Fruit fly (Drosophila melanogaster) Kc167 (cell line): ENCODE data around the gene Hesr.

Experiments
- Myc ChIP-seq: fragments of >200 bp; optimal IDR thresholded peaks from 2 replicates; lab custom pipeline; 2017; ENCODE audit warnings: missing external identifiers
- Sin3A ChIP-seq: fragments of >200 bp; optimal IDR thresholded peaks from 2 replicates; lab custom pipeline; 2018; ENCODE audit warnings: missing external identifiers
- h ChIP-seq: fragments of >200 bp; optimal IDR thresholded peaks from 3 replicates; lab custom pipeline; 2018; ENCODE audit warnings: missing external identifiers
- insv ChIP-seq: fragments of >200 bp; optimal IDR thresholded peaks from 3 replicates; lab custom pipeline; 2018; ENCODE audit warnings: missing external identifiers
- psq ChIP-seq: fragments of >200 bp; optimal IDR thresholded peaks from 2 replicates; lab custom pipeline; 2017; ENCODE audit warnings: missing external identifiers
- ttk ChIP-seq: sonication (Bioruptor generic); optimal IDR thresholded peaks from 2 replicates; lab custom pipeline; 2017; ENCODE audit warnings: missing external identifiers

Hesr gene

DNA sequence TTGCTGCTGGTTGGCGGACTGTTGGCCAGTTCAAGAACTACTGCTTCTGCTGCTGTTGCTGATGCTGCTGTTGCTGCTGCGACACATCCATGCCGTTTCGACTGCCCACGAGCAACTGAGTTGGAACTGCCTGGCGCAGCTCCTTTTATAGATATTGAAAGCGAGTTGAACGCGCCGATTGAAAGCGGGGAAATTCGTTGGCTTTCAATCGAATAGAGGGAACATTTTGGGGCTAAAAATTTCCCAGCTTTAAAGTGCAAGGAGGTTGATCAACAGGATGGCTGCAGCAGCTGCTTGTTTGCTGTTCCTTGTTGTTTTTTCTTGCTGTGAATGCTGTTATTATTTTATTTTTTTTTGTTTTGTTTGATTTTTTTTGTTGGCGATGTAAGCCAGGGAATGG lies 21.0 kb upstream of the Hesr start, which contains the start of gene CG33639:
TSS of gene CG33639 (minus strand) at position 101 of the 400 bp plus-strand sequence.
- TF ChIP-seq Sin3A (lab: Kevin White, UChicago), result no peak
- no peak for TF ChIP-seq ttk (lab: Kevin White, UChicago)
- TF ChIP-seq h (lab: Kevin White, UChicago), result no peak
- TF ChIP-seq Myc (lab: Kevin White, UChicago), result no peak
- TF ChIP-seq psq (lab: Kevin White, UChicago), result no peak
- TF ChIP-seq insv, result no peak

DNA sequence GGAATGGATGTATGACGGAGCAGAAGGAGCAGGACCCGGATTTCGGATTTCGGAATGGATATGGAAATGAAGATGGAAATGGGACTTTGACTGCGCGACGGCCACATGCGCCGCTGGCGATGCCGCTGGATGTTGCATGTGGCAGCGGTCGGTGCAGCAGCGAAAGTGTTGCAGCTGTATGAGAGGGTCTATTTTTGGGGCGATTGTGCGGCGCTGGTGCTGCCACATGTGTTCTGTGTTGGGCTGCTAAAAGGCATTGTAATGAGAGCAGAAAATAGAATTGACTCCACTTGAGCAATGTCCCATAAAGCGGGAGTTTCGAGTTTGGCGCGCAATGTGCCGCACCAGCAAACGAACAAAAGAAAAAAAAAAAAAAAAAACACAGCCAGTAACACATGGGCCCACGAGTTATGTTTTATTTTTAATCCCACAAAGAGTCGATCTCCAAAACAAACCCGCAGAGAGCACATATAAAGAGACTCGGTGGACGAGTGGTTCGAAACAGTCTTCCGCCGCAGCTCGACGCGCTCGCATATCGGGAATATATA lies 4.1 kb upstream of the Hesr start, which contains the start of gene Him:
TSS of gene Him (plus strand) at position 498 of the 548 bp plus-strand sequence.
- TF ChIP-seq insv, result no peak
- no peak for TF ChIP-seq ttk (lab: Kevin White, UChicago)
- TF ChIP-seq h (lab: Kevin White, UChicago), result no peak
- no peak for TF ChIP-seq Myc (lab: Kevin White, UChicago)
- TF ChIP-seq Sin3A (lab: Kevin White, UChicago), result no peak
- TF ChIP-seq psq (lab: Kevin White, UChicago), result no peak

DNA sequence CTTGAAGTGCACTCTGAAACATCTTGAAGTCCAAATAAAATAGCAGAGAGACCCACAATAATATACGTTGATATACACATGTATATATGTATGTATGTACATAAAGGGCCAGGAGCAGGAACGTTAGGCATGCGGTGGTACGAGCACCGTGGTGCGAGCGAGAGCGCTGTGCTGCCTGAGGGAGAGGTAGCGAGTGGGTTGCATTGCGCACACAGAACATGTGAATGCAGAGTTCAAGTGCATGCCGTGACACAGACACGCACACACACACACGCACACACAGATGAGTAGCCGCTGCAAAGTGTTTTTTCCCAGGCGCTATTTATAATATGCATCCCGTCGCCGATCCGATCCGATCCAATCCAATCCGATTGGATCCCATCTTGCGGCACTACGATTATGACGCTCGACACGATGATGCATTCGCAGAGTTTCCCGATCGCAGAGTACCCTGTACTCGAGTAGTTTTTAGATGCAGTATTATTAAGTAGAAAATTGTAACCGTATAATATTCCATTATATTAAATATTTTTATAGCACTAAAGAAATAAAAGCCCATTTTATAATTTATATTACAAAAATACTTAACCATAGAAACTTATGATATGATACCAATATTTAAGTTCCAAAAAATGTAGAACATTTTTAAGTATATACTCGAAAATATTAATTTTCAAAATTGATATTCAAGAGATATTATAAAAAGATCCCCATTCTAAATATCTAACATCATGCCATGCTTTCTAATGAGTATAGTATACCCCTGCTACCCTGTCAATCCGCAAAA lies 3.3 kb upstream of the Hesr start:
- TF ChIP-seq ttk (lab: Kevin White, UChicago), result no peak
- TF ChIP-seq Myc (lab: Kevin White, UChicago), result no peak
- TF ChIP-seq h (lab: Kevin White, UChicago), result no peak
- no peak for TF ChIP-seq psq (lab: Kevin White, UChicago)

DNA sequence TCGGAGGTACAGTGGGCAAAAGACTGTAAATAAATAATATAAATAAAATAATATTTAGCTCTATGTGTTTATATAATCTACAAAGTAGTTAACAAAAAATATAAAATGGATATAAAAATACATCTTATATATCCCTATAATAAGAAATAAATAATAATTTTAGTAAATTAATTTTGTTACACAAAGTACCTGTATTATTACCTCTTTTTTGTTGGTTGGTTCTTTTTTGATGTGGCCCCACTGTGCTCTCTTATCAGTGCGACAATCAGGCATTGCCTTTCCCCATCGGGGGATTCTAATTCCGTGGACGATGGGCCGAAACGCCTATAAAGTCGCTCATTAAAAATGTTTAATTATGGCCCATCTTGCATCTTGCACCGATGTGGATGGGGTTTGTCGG lies 2.6 kb upstream of the Hesr start:
- TF ChIP-seq insv (no peak), psq (lab: Kevin White, UChicago) (no peak), h (lab: Kevin White, UChicago) (no peak), Sin3A (lab: Kevin White, UChicago) (no peak), ttk (lab: Kevin White, UChicago) (no peak), Myc (lab: Kevin White, UChicago) (no peak)

DNA sequence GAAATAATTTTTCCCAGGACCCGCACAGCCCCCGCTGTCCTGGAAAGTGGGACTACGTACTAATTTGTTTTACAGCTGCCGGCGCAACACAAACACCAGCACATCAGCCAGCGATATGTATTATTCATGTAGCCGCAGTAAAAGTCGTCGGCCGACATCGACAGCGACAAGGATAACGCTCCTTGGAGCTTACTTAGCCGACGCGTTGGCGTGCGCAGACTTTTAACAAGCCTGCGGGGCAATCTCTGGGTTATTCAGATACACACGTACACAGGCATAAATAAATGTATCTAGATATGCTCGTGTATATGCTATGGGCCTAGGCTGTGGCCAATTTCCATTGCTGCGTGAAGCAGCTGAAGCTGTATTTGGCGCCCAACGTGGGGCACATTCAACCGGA lies 7.3 kb downstream of the Hesr start:
- TF ChIP-seq insv, result no peak
- no peak for TF ChIP-seq ttk (lab: Kevin White, UChicago)
- no peak for TF ChIP-seq Myc (lab: Kevin White, UChicago)
- TF ChIP-seq psq (lab: Kevin White, UChicago), result no peak
- no peak for TF ChIP-seq Sin3A (lab: Kevin White, UChicago)
- no peak for TF ChIP-seq h (lab: Kevin White, UChicago)

DNA sequence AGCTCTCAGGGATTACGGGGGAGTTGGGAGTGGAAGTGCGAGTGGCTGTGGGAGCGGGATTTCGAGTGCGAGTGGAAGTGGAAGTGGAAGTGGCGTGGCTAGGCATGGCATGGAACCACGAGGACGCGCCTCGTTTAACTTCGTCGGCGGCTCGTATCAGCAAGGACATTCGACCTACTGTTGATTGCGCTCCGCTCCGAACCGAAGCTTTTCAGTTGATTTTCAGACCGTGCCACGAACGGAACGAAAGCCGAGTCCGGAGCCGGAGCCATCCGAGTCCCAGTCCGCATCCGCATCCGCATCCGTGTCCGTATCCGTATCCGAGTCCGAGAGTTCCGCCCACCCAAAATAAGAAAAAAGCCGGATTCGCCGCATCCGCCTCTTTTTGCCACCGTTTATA lies 19.0 kb downstream of the Hesr start:
- no peak for TF ChIP-seq psq (lab: Kevin White, UChicago)
- TF ChIP-seq Myc (lab: Kevin White, UChicago), result no peak
- no peak for TF ChIP-seq h (lab: Kevin White, UChicago)
- no peak for TF ChIP-seq ttk (lab: Kevin White, UChicago)
- no peak for TF ChIP-seq insv
- TF ChIP-seq Sin3A (lab: Kevin White, UChicago), result no peak

DNA sequence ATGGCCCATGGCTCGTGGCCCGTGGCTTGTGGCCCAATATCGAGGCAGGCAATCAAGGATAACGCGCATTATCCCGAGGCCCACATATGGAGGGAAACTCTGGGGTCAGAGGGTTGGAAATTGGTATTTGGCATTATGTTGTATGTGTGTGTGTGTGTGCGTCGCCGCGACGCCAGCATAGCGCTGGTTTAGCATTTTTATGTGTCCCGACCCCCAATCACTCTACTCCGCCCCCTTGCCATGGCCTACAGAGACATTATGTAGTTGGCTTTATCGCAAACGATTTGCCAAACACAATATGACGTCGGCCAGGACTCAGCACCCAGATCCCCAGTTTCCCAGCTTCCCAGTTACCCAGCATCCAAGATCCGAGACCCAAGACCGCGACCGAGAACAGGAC lies 23.8 kb downstream of the Hesr start:
- TF ChIP-seq h (lab: Kevin White, UChicago) (no peak), psq (lab: Kevin White, UChicago) (no peak), Sin3A (lab: Kevin White, UChicago) (no peak), insv (no peak), ttk (lab: Kevin White, UChicago) (no peak), Myc (lab: Kevin White, UChicago) (no peak)

DNA sequence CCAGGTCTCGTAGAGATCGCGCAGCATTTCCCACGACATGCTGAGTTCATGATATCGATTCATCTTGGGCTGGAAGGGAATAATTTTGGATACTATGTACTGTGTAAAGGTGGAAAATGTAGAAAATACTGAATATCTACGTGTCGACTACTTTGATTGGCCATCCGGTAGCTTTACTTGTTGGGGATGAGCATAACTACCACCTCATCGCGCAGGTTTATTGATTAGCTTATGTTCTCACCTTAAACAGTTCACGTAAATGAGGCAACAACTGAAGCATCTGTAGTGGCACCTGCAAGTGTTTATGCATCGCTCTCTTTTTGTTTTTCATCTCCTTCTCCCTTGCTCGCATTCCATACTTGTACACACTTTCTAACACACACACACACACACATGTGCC lies 25.6 kb downstream of the Hesr start, which contains the start of gene Andorra:
TSS of gene Andorra (minus strand) at position 101 of the 400 bp plus-strand sequence.
- no peak for TF ChIP-seq insv
- TF ChIP-seq ttk (lab: Kevin White, UChicago), result no peak
- no peak for TF ChIP-seq Sin3A (lab: Kevin White, UChicago)
- TF ChIP-seq h (lab: Kevin White, UChicago), result no peak
- TF ChIP-seq Myc (lab: Kevin White, UChicago), result no peak
- no peak for TF ChIP-seq psq (lab: Kevin White, UChicago)

DNA sequence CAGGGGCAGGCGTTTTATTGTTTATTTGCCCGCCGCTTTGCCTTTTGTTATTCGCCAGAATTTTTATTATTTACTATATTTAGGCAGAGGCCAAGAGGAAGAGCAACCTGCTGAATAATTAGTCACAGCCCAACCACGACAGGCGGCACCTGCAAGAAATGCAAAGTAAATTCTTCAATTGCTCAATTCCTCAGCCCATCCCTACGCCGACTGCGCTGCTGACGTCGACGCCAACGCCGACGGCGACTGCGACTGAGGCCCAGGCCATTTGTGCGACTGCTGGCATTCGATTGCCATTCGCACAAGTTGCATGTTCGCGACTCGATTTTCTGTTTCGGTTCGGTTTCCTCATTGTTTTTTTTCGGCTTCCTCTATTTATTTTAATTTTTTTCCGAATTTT lies 27.6 kb downstream of the Hesr start, which contains the start of gene Frq2:
TSS of gene Frq2 (plus strand) at position 301 of the 400 bp plus-strand sequence.
- no peak for TF ChIP-seq Myc (lab: Kevin White, UChicago)
- no peak for TF ChIP-seq Sin3A (lab: Kevin White, UChicago)
- no peak for TF ChIP-seq psq (lab: Kevin White, UChicago)
- TF ChIP-seq h (lab: Kevin White, UChicago), result no peak
- TF ChIP-seq insv, result no peak
- no peak for TF ChIP-seq ttk (lab: Kevin White, UChicago)

DNA sequence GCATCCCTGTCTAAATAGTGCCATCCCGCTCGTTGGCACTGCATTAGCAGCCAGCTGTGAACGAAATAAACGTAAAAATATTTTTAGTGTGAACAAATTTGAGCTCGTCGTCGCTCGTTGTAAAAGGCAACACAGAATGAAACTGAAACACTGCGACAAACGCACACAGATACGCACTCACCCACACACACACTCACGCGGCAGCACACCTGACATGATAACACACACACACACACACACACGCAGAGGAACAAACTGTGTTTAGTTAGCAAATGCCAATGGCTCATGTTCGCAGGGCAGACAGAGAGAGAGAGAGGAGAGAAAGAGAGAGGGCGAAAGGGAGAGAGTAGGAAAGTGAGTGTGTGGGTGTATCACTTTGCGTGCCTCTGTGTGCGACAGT lies 46.0 kb downstream of the Hesr start:
- TF ChIP-seq psq (lab: Kevin White, UChicago) (no peak), insv (no peak), Sin3A (lab: Kevin White, UChicago) (no peak), Myc (lab: Kevin White, UChicago) (no peak), h (lab: Kevin White, UChicago) (no peak), ttk (lab: Kevin White, UChicago) (no peak)

DNA sequence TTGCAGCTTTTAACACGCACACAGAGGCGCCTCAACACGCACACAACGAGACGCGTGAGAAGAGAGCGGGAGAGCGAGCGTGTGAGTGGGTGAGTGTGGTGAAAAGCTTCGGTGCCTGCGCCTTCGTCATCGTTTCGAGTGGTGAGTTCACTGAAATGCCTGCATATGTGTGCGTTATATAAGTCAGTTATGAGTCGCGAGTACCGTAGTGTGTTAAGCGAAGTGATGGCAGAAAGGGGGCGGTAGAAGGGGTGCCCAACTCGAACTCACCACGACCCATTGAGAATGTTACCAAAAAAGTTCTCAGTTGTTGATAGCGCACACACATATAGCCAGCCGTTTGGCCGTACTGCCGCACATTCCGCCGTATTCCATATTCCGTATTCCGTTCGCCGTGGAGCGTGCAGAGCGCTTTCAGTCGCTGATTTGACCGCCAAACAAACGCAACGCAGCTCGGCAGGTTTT lies 50.0 kb downstream of the Hesr start, which contains the start of gene Frq1:
TSS of gene Frq1 (plus strand) at position 415 of the 465 bp plus-strand sequence.
- no peak for TF ChIP-seq psq (lab: Kevin White, UChicago)
- TF ChIP-seq h (lab: Kevin White, UChicago), result no peak
- TF ChIP-seq ttk (lab: Kevin White, UChicago), result no peak
- no peak for TF ChIP-seq Myc (lab: Kevin White, UChicago)
- no peak for TF ChIP-seq insv
- no peak for TF ChIP-seq Sin3A (lab: Kevin White, UChicago)
